Fruit fly (Drosophila melanogaster) whole organism, larva: ENCODE data around the gene 7B2.
A peak's percentile ranks its signal among the peaks of the same experiment; 100 is the strongest.

Experiments used
- noc ChIP-seq: fragments of 200-800 bp; sonication (Bioruptor generic); optimal IDR thresholded peaks from 3 replicates; lab custom pipeline; 2019; ENCODE audit warnings: missing biosample characterization, mild to moderate bottlenecking, missing genetic modification characterization, moderate library complexity

7B2 gene

dm6 chr3R:5369490-5370001 lies 7.0 kb upstream of the 7B2 start, which contains the start of the genes CG31542 and CG34277:
CG31542 (plus strand) TSS chr3R:5369540.
CG34277 (plus strand) TSS chr3R:5369540.
- TF ChIP-seq noc, result no peak

- peak; percentile 51 for TF ChIP-seq noc
Measured at dm6 chr3R:5371563-5371962, 5.0 kb upstream of the 7B2 start, which contains the start of gene Polr2F. Polr2F (plus strand) TSS chr3R:5371795.

- no peak for TF ChIP-seq noc
Measured at dm6 chr3R:5374720-5375119, 1.9 kb upstream of the 7B2 start, which contains the start of the genes hd and CG14667. hd (minus strand) TSS chr3R:5374962. CG14667 (plus strand) TSS chr3R:5375022.

- TF ChIP-seq noc, result no peak
Measured at dm6 chr3R:5385761-5386160, 9.2 kb downstream of the 7B2 start.

- no peak for TF ChIP-seq noc
Measured at dm6 chr3R:5387564-5387963, 11.0 kb downstream of the 7B2 start, which contains the start of gene CG14668. CG14668 (minus strand) TSS chr3R:5387664.

dm6 chr3R:5387996-5388395 lies 11.4 kb downstream of the 7B2 start:
- TF ChIP-seq noc, result no peak

- no peak for TF ChIP-seq noc
Measured at dm6 chr3R:5389034-5389433, 12.5 kb downstream of the 7B2 start.

- TF ChIP-seq noc, result no peak
Measured at dm6 chr3R:5389435-5389834, 12.9 kb downstream of the 7B2 start.

dm6 chr3R:5390095-5390663 lies 13.6 kb downstream of the 7B2 start:
- no peak for TF ChIP-seq noc

dm6 chr3R:5392033-5392432 lies 15.5 kb downstream of the 7B2 start:
- no peak for TF ChIP-seq noc

dm6 chr3R:5392621-5393020 lies 16.0 kb downstream of the 7B2 start, which contains the start of gene kkv:
kkv (minus strand) TSS chr3R:5392866.
- no peak for TF ChIP-seq noc

- no peak for TF ChIP-seq noc
Measured at dm6 chr3R:5393742-5394391, 17.3 kb downstream of the 7B2 start, which contains the start of gene CG1172. CG1172 (plus strand) TSS chr3R:5393922.

- no peak for TF ChIP-seq noc
Measured at dm6 chr3R:5395210-5395609, 18.6 kb downstream of the 7B2 start.

dm6 chr3R:5399096-5399495 lies 22.5 kb downstream of the 7B2 start, which contains the start of gene Or83a:
Or83a (minus strand) TSS chr3R:5399196.
- no peak for TF ChIP-seq noc

dm6 chr3R:5403963-5404362 lies 27.4 kb downstream of the 7B2 start, which contains the start of gene CG2663:
CG2663 (minus strand) TSS chr3R:5404135.
- TF ChIP-seq noc, result no peak

dm6 chr3R:5412306-5412705 lies 35.7 kb downstream of the 7B2 start, which contains the start of gene Orco:
Orco (minus strand) TSS chr3R:5412406.
- no peak for TF ChIP-seq noc

dm6 chr3R:5412987-5413386 lies 36.4 kb downstream of the 7B2 start:
- TF ChIP-seq noc, result no peak
